Worm (Caenorhabditis elegans): ENCODE data around the gene lsy-2.

Gene lsy-2

ce11 chrX:2041448-2042138 lies 47.9 kb upstream of the lsy-2 start (continued):
- TF ChIP-seq pag-3 (tag; optimal IDR thresholded peaks at IDR 0.05; ENCODE audit: borderline replicate concordance, insufficient read depth), result no peak
- peak; percentile 68 for TF ChIP-seq lin-14 (GFP tag; optimal IDR thresholded peaks at IDR 0.05)
- TF ChIP-seq skn-1 (tag; optimal IDR thresholded peaks at IDR 0.05), result no peak

ce11 chrX:2042621-2043020 lies 46.9 kb upstream of the lsy-2 start:
- TF ChIP-seq tbx-2 (tag; optimal IDR thresholded peaks at IDR 0.05) (no peak), pax-3 (tag; optimal IDR thresholded peaks at IDR 0.05) (no peak), aha-1 (tag; optimal IDR thresholded peaks at IDR 0.05) (no peak), lsy-2 (tag; optimal IDR thresholded peaks at IDR 0.05) (no peak), ceh-82 (tag; optimal IDR thresholded peaks at IDR 0.05) (no peak), unc-86 (tag; optimal IDR thresholded peaks at IDR 0.05) (no peak), hlh-17 (GFP tag; optimal IDR thresholded peaks at IDR 0.05; ENCODE audit: borderline replicate concordance) (no peak), blmp-1 (tag; optimal IDR thresholded peaks at IDR 0.05) (no peak), nhr-90 (tag; optimal IDR thresholded peaks at IDR 0.05; ENCODE audit: poor library complexity) (no peak)

- TF ChIP-seq nhr-19 (GFP tag; conservative IDR thresholded peaks at IDR 0.05), result peak; percentile 32; the same call in 1 of the 2 replicates
- TF ChIP-seq nhr-71 (tag; optimal IDR thresholded peaks at IDR 0.05), result peak; percentile 13
- no peak for TF ChIP-seq ceh-63 (GFP tag; optimal IDR thresholded peaks at IDR 0.05)
- TF ChIP-seq tbx-2 (tag; optimal IDR thresholded peaks at IDR 0.05), result peak; percentile 6
Observed at ce11 chrX:2043224-2043623, 46.3 kb upstream of the lsy-2 start.

ce11 chrX:2044541-2045168 lies 44.8 kb upstream of the lsy-2 start:
- TF ChIP-seq ceh-8 (GFP tag; optimal IDR thresholded peaks at IDR 0.05), result peak; percentile 37
- no peak for TF ChIP-seq irx-1 (tag; optimal IDR thresholded peaks at IDR 0.05)

ce11 chrX:2045603-2046002 lies 43.9 kb upstream of the lsy-2 start:
- TF ChIP-seq aha-1 (tag; optimal IDR thresholded peaks at IDR 0.05), result no peak

- TF ChIP-seq Y116A8C.19 (tag; optimal IDR thresholded peaks at IDR 0.05; ENCODE audit: borderline replicate concordance), result no peak
- no peak for TF ChIP-seq xbp-1 (tag; optimal IDR thresholded peaks at IDR 0.05)
- TF ChIP-seq skn-1 (tag; optimal IDR thresholded peaks at IDR 0.05), result no peak
- TF ChIP-seq nhr-77 (tag; optimal IDR thresholded peaks at IDR 0.05), result no peak
- no peak for TF ChIP-seq efl-3 (GFP tag; optimal IDR thresholded peaks at IDR 0.05)
- TF ChIP-seq ztf-4 (tag; optimal IDR thresholded peaks at IDR 0.05), result no peak
- TF ChIP-seq egl-13 (tag; optimal IDR thresholded peaks at IDR 0.05), result no peak
- peak; percentile 26 for TF ChIP-seq nhr-85 (tag)
- TF ChIP-seq lin-15B (tag; optimal IDR thresholded peaks at IDR 0.05), result no peak
- no peak for TF ChIP-seq snu-23 (GFP tag; optimal IDR thresholded peaks at IDR 0.05)
- peak; percentile 46 for TF ChIP-seq lin-14 (GFP tag; optimal IDR thresholded peaks at IDR 0.05)
- TF ChIP-seq snpc-4 (tag; optimal IDR thresholded peaks at IDR 0.05), result no peak
- peak; percentile 51 for TF ChIP-seq blmp-1 (tag; optimal IDR thresholded peaks at IDR 0.05)
- TF ChIP-seq mab-9 (GFP tag; IDR thresholded peaks at IDR 0.05), result 0 out of 2 replicates have a peak, but pooled peaks have one; percentile 30
Observed at ce11 chrX:2046124-2046722, 43.3 kb upstream of the lsy-2 start, which contains the start of gene igcm-4. Gene igcm-4 (minus strand): TSS chrX:2046360.

Data from whole organism, L1 larva.